Worm (Caenorhabditis elegans) whole organism, L3 larva: Measurements from ENCODE around the gene F17E5.2.

Experiments
- aly-2 ChIP-seq: fragments of 150-350 bp; optimal IDR thresholded peaks from 2 replicates; lab custom pipeline; 2014; ENCODE audit warnings: missing biosample characterization, missing genetic modification characterization
- jun-1 ChIP-seq: fragments of 150-350 bp; optimal IDR thresholded peaks from 2 replicates; lab custom pipeline; 2014; ENCODE audit warnings: missing biosample characterization, missing genetic modification reagents, missing genetic modification characterization
- lsy-12 ChIP-seq: sonication (generic microtip); optimal IDR thresholded peaks from 2 replicates; lab custom pipeline; 2016; ENCODE audit warnings: mild to moderate bottlenecking, missing genetic modification characterization, missing compliant biosample characterization
- nhr-12 ChIP-seq: fragments of 150-350 bp; optimal IDR thresholded peaks from 2 replicates; lab custom pipeline; 2014; ENCODE audit warnings: missing biosample characterization, missing genetic modification characterization
- nhr-76 ChIP-seq: fragments of 150-350 bp; sonication (generic microtip); optimal IDR thresholded peaks from 5 replicates; lab custom pipeline; 2014; ENCODE audit warnings: missing biosample characterization, missing genetic modification characterization

- TF ChIP-seq jun-1 (tag; lab: Kevin White, UChicago) (no peak), aly-2 (tag; lab: Kevin White, UChicago) (no peak), lsy-12 (no peak), nhr-76 (no peak), nhr-12 (tag; lab: Kevin White, UChicago) (no peak)
These were observed 28.7 kb upstream of the F17E5.2 start, which contains the start of gene F19H6.4 for ce11 chrX:12365388-12365787.
